Fruit fly (Drosophila melanogaster) whole organism, embryonic: ENCODE results near the gene CG7582.

ENCODE experiments used
- ATbp ChIP-seq: fragments of 200-800 bp; sonication (Bioruptor generic); optimal IDR thresholded peaks from 2 replicates; lab custom pipeline; 2017; ENCODE audit warnings: missing biosample characterization, mild to moderate bottlenecking, missing genetic modification characterization, missing genetic modification reagents
- CG10209 ChIP-seq: fragments of 200-800 bp; sonication (Bioruptor generic); optimal IDR thresholded peaks from 3 replicates; lab custom pipeline; 2017; ENCODE audit warnings: missing biosample characterization, mild to moderate bottlenecking, missing genetic modification characterization, missing genetic modification reagents
- CG10565 ChIP-seq: fragments of 200-800 bp; sonication (Bioruptor generic); optimal IDR thresholded peaks from 3 replicates; lab custom pipeline; 2016; ENCODE audit warnings: missing biosample characterization, mild to moderate bottlenecking, missing genetic modification characterization
- CG10959 ChIP-seq: fragments of 200-800 bp; sonication (Bioruptor generic); IDR thresholded peaks from 2 replicates; pipeline ENCODE4 v1.3.6; 2022; ENCODE audit warnings: missing biosample characterization, missing genetic modification characterization
- CG11504 ChIP-seq: fragments of 200-800 bp; sonication (Bioruptor generic); optimal IDR thresholded peaks from 3 replicates; lab custom pipeline; 2019; ENCODE audit warnings: missing biosample characterization, mild to moderate bottlenecking, missing genetic modification characterization, moderate library complexity
- CG12391 ChIP-seq: fragments of 200-800 bp; sonication (Bioruptor generic); optimal IDR thresholded peaks from 3 replicates; lab custom pipeline; 2018; ENCODE audit warnings: missing biosample characterization, mild to moderate bottlenecking, missing genetic modification characterization, moderate library complexity
- CG13123 ChIP-seq: fragments of 200-800 bp; sonication (Bioruptor generic); optimal IDR thresholded peaks from 2 replicates; lab custom pipeline; 2016; ENCODE audit warnings: missing biosample characterization, missing genetic modification characterization
- CG14965 ChIP-seq: fragments of 200-800 bp; sonication (Bioruptor generic); optimal IDR thresholded peaks from 2 replicates; lab custom pipeline; 2016; ENCODE audit warnings: missing biosample characterization, missing genetic modification characterization, borderline replicate concordance
- CG17385 ChIP-seq: fragments of 200-800 bp; sonication (Bioruptor generic); optimal IDR thresholded peaks from 3 replicates; lab custom pipeline; 2018; ENCODE audit warnings: missing biosample characterization, mild to moderate bottlenecking, missing genetic modification characterization
- CG18476 ChIP-seq: fragments of 200-800 bp; sonication (Bioruptor generic); optimal IDR thresholded peaks from 2 replicates; lab custom pipeline; 2016; ENCODE audit warnings: missing biosample characterization, mild to moderate bottlenecking, missing genetic modification characterization
- CG2875 ChIP-seq: fragments of 200-800 bp; sonication (Bioruptor generic); optimal IDR thresholded peaks from 2 replicates; lab custom pipeline; 2017; ENCODE audit warnings: missing biosample characterization, mild to moderate bottlenecking, missing genetic modification characterization, missing genetic modification reagents
- CG30431 ChIP-seq: fragments of 200-800 bp; sonication (Bioruptor generic); optimal IDR thresholded peaks from 2 replicates; lab custom pipeline; 2017; ENCODE audit warnings: missing biosample characterization, missing genetic modification characterization
- CG3163 ChIP-seq: fragments of 200-800 bp; sonication (Bioruptor generic); optimal IDR thresholded peaks from 3 replicates; lab custom pipeline; 2016; ENCODE audit warnings: missing biosample characterization, missing genetic modification characterization
- CG6272 ChIP-seq: fragments of 200-800 bp; sonication (Bioruptor generic); IDR thresholded peaks from 2 replicates; pipeline ENCODE4 v1.3.6; 2022; ENCODE audit warnings: missing biosample characterization, missing genetic modification characterization
- CG6689 ChIP-seq: fragments of 200-800 bp; sonication (Bioruptor generic); IDR thresholded peaks from 2 replicates; pipeline ENCODE4 v1.3.6; 2022; ENCODE audit warnings: missing biosample characterization, missing genetic modification characterization
- CG7928 ChIP-seq: fragments of 200-800 bp; sonication (Bioruptor generic); optimal IDR thresholded peaks from 2 replicates; lab custom pipeline; 2017; ENCODE audit warnings: missing biosample characterization, mild to moderate bottlenecking, missing genetic modification characterization
- Doc3 ChIP-seq: fragments of 200-800 bp; sonication (Bioruptor generic); IDR thresholded peaks from 3 replicates; pipeline ENCODE4 v1.3.6; 2022; ENCODE audit warnings: missing biosample characterization, missing genetic modification characterization; ENCODE audit not compliant: partially characterized antibody
- E2f2 ChIP-seq: fragments of 200-800 bp; sonication (Bioruptor generic); IDR thresholded peaks from 2 replicates; pipeline ENCODE4 v1.3.6; 2022; ENCODE audit warnings: missing biosample characterization, missing genetic modification characterization
- Ets65A ChIP-seq: fragments of 200-800 bp; sonication (Bioruptor generic); peaks from one replicate; lab custom pipeline; 2016; ENCODE audit warnings: missing biosample characterization, missing genetic modification characterization
- Hmr ChIP-seq: fragments of 200-800 bp; sonication (Bioruptor generic); optimal IDR thresholded peaks from 3 replicates; lab custom pipeline; 2017; ENCODE audit warnings: mild to moderate bottlenecking, missing biosample characterization, missing genetic modification reagents, missing genetic modification characterization
- Lpt ChIP-seq: fragments of >200 bp; optimal IDR thresholded peaks from 2 replicates; lab custom pipeline; 2018; ENCODE audit warnings: missing biosample characterization, missing genetic modification characterization
- Mrtf ChIP-seq: fragments of 200-800 bp; sonication (Bioruptor generic); IDR thresholded peaks from 3 replicates; pipeline ENCODE4 v1.3.6; 2022; ENCODE audit warnings: missing biosample characterization, missing genetic modification characterization
- Nf-YC ChIP-seq: fragments of 200-800 bp; optimal IDR thresholded peaks from 3 replicates; lab custom pipeline; 2019; ENCODE audit warnings: missing biosample characterization, mild to moderate bottlenecking, missing genetic modification characterization, moderate library complexity
- Oaz ChIP-seq: fragments of 200-800 bp; sonication (Bioruptor generic); IDR thresholded peaks from 2 replicates; pipeline ENCODE4 v1.3.6; 2022; ENCODE audit warnings: missing biosample characterization, missing genetic modification characterization
- PHDP ChIP-seq: fragments of 200-800 bp; sonication (Bioruptor generic); optimal IDR thresholded peaks from 3 replicates; lab custom pipeline; 2018; ENCODE audit warnings: missing biosample characterization, mild to moderate bottlenecking, missing genetic modification characterization, moderate library complexity
- Ptx1 ChIP-seq: fragments of 200-800 bp; sonication (Bioruptor generic); IDR thresholded peaks from 2 replicates; pipeline ENCODE4 v1.3.6; 2022; ENCODE audit warnings: missing biosample characterization, missing genetic modification characterization
- Rfx ChIP-seq: fragments of 200-800 bp; sonication (Bioruptor generic); IDR thresholded peaks from 2 replicates; pipeline ENCODE4 v1.3.6; 2022; ENCODE audit warnings: missing biosample characterization, missing genetic modification characterization
- Rx ChIP-seq: fragments of 200-800 bp; sonication (Bioruptor generic); IDR thresholded peaks from 2 replicates; pipeline ENCODE4 v1.3.6; 2022; ENCODE audit warnings: missing biosample characterization, missing genetic modification characterization
- Sry-δ ChIP-seq: fragments of 200-800 bp; sonication (Bioruptor generic); optimal IDR thresholded peaks from 2 replicates; lab custom pipeline; 2016; ENCODE audit warnings: missing biosample characterization, missing genetic modification characterization
- dpn ChIP-seq, 2 experiments: fragments of 200-800 bp; sonication (Bioruptor generic); optimal IDR thresholded peaks; 3 replicates each; lab custom pipeline; 2016; ENCODE audit warnings: missing biosample characterization in 2 of 2, missing genetic modification characterization in 2 of 2
- esg ChIP-seq: fragments of 200-800 bp; sonication (Bioruptor generic); conservative IDR thresholded peaks from 2 replicates; pipeline ENCODE4 v1.3.6; 2022; ENCODE audit warnings: missing biosample characterization, missing genetic modification characterization
- fd96Cb ChIP-seq: fragments of 200-800 bp; sonication (Bioruptor generic); optimal IDR thresholded peaks from 2 replicates; lab custom pipeline; 2018; ENCODE audit warnings: missing biosample characterization, mild to moderate bottlenecking, missing genetic modification characterization, moderate library complexity
- gfzf ChIP-seq: fragments of 200-800 bp; sonication (Bioruptor generic); optimal IDR thresholded peaks from 2 replicates; lab custom pipeline; 2016; ENCODE audit warnings: missing biosample characterization, mild to moderate bottlenecking, missing genetic modification characterization, moderate library complexity
- hkb ChIP-seq, 2 experiments: fragments of 200-800 bp in 1 of 2; fragments of >200 bp in 1 of 2; sonication (Bioruptor generic) in 1 of 2; IDR thresholded peaks in 1 of 2; optimal IDR thresholded peaks in 1 of 2; 2 replicates each; pipeline versions ENCODE4 v1.3.6 to Lab custom; 2017 to 2022; ENCODE audit warnings: missing biosample characterization in 1 of 2, missing genetic modification characterization in 1 of 2
- pfk ChIP-seq: fragments of 200-800 bp; sonication (Bioruptor generic); optimal IDR thresholded peaks from 2 replicates; lab custom pipeline; 2018; ENCODE audit warnings: missing biosample characterization, mild to moderate bottlenecking, missing genetic modification characterization, moderate library complexity
- pros ChIP-seq: fragments of 200-800 bp; sonication (Bioruptor generic); optimal IDR thresholded peaks from 3 replicates; lab custom pipeline; 2019; ENCODE audit warnings: missing biosample characterization, mild to moderate bottlenecking, missing genetic modification characterization, moderate library complexity
- pum ChIP-seq: fragments of 200-800 bp; sonication (Bioruptor generic); optimal IDR thresholded peaks from 2 replicates; lab custom pipeline; 2016; ENCODE audit warnings: missing biosample characterization, missing genetic modification characterization
- row ChIP-seq: fragments of 200-800 bp; sonication (Bioruptor generic); IDR thresholded peaks from 3 replicates; pipeline ENCODE4 v1.3.6; 2022; ENCODE audit warnings: missing biosample characterization, missing genetic modification characterization
- run ChIP-seq: fragments of 200-800 bp; sonication (Bioruptor generic); optimal IDR thresholded peaks from 3 replicates; lab custom pipeline; 2018; ENCODE audit warnings: missing biosample characterization, mild to moderate bottlenecking, missing genetic modification characterization
- sim ChIP-seq: fragments of 200-800 bp; sonication (Bioruptor generic); IDR thresholded peaks from 2 replicates; pipeline ENCODE4 v1.3.6; 2022; ENCODE audit warnings: missing biosample characterization, missing genetic modification characterization
- slp2 ChIP-seq: fragments of 200-800 bp; sonication (Bioruptor generic); optimal IDR thresholded peaks from 2 replicates; lab custom pipeline; 2016; ENCODE audit warnings: missing biosample characterization, missing genetic modification characterization
- stwl ChIP-seq: fragments of 200-800 bp; sonication (Bioruptor generic); optimal IDR thresholded peaks from 3 replicates; lab custom pipeline; 2018; ENCODE audit warnings: missing biosample characterization, mild to moderate bottlenecking, missing genetic modification characterization, moderate library complexity
- tap ChIP-seq: fragments of 200-800 bp; optimal IDR thresholded peaks from 3 replicates; lab custom pipeline; 2019; ENCODE audit warnings: missing biosample characterization, mild to moderate bottlenecking, missing genetic modification characterization, moderate library complexity
- tll ChIP-seq, 2 experiments: fragments of 200-800 bp in 1 of 2; fragments of >200 bp in 1 of 2; sonication (Bioruptor generic) in 1 of 2; optimal IDR thresholded peaks; 2 replicates each; lab custom pipeline; 2017 to 2019; ENCODE audit warnings: missing biosample characterization in 2 of 2, missing genetic modification characterization in 2 of 2, mild to moderate bottlenecking in 1 of 2, moderate library complexity in 1 of 2
- vnd ChIP-seq: fragments of 200-800 bp; sonication (Bioruptor generic); IDR thresholded peaks from 3 replicates; pipeline ENCODE4 v1.3.6; 2022; ENCODE audit warnings: missing biosample characterization, missing genetic modification characterization; ENCODE audit not compliant: partially characterized antibody
- zen ChIP-seq: fragments of 200-800 bp; sonication (Bioruptor generic); optimal IDR thresholded peaks from 3 replicates; lab custom pipeline; 2018; ENCODE audit warnings: missing biosample characterization, mild to moderate bottlenecking, missing genetic modification characterization, moderate library complexity
- zfh1 ChIP-seq: fragments of 200-800 bp; sonication (Bioruptor generic); IDR thresholded peaks from 3 replicates; pipeline ENCODE4 v1.3.6; 2022; ENCODE audit warnings: missing biosample characterization, missing genetic modification characterization

Gene CG7582

dm6 chr3R:29690960-29691527 is 9.0 kb upstream of the CG7582 start (continued):
- peak; percentile 95 for TF ChIP-seq Nf-YC (tag; lab: Kevin White, UChicago)
- TF ChIP-seq, all 482 proteins: peak for 21

- TF ChIP-seq CG17385 (GFP tag; lab: Kevin White, UChicago): no peak
- TF ChIP-seq Ptx1 (GFP tag; lab: Robert Waterston, UW): peak; percentile 29; the same call in 1 of the 2 replicates
- TF ChIP-seq esg (GFP tag; lab: Robert Waterston, UW): 0 out of 2 replicates have a peak, but pooled peaks have one; percentile 38
- TF ChIP-seq pros (GFP tag; lab: Kevin White, UChicago): no peak
- no peak for TF ChIP-seq zen (tag; lab: Kevin White, UChicago)
- TF ChIP-seq CG14965 (GFP tag; lab: Kevin White, UChicago): no peak
- TF ChIP-seq pum (GFP tag; lab: Kevin White, UChicago): no peak
- no peak for TF ChIP-seq Sry-δ (GFP tag; lab: Kevin White, UChicago)
- TF ChIP-seq ATbp (GFP tag; lab: Kevin White, UChicago): peak; percentile 33
- no peak for TF ChIP-seq Oaz
- TF ChIP-seq vnd (GFP tag; lab: Robert Waterston, UW): no peak
- TF ChIP-seq Hmr (GFP tag; lab: Kevin White, UChicago): peak; percentile 24
- TF ChIP-seq CG12391 (tag; lab: Kevin White, UChicago): peak; percentile 61
- no peak; the same call in 1 of the 2 replicates for TF ChIP-seq Rfx (GFP tag; lab: Robert Waterston, UW)
- TF ChIP-seq CG7928 (GFP tag; lab: Kevin White, UChicago): no peak
- peak; percentile 8 for TF ChIP-seq CG30431 (GFP tag; lab: Kevin White, UChicago)
- TF ChIP-seq CG10565 (GFP tag; lab: Kevin White, UChicago): no peak
- TF ChIP-seq run (tag; lab: Kevin White, UChicago): no peak
- no peak for TF ChIP-seq E2f2 (GFP tag; lab: Robert Waterston, UW)
- no peak for TF ChIP-seq Lpt (GFP tag; lab: Kevin White, UChicago)
- TF ChIP-seq tll (GFP tag; optimal IDR thresholded peaks at IDR 0.05; lab: Kevin White, UChicago): no peak
- peak in 1 of 2 experiments; percentile 21 for TF ChIP-seq dpn (GFP tag; optimal IDR thresholded peaks at IDR 0.05; lab: Kevin White, UChicago)
- TF ChIP-seq CG6689 (GFP tag; lab: Robert Waterston, UW): peak; percentile 29; the same call in 1 of the 2 replicates
- TF ChIP-seq row: peak; percentile 68
- no peak for TF ChIP-seq stwl
- TF ChIP-seq CG18476 (GFP tag; lab: Kevin White, UChicago): peak; percentile 2
- peak; percentile 59 for TF ChIP-seq fd96Cb (tag; lab: Kevin White, UChicago)
- TF ChIP-seq CG13123: no peak
- TF ChIP-seq PHDP (tag; lab: Kevin White, UChicago): peak; percentile 64
- peak; percentile 5 for TF ChIP-seq CG2875
- no peak for TF ChIP-seq CG6272
- peak; percentile 71 for TF ChIP-seq CG11504 (tag; lab: Kevin White, UChicago)
- TF ChIP-seq pfk: no peak
- TF ChIP-seq Mrtf (GFP tag; lab: Robert Waterston, UW): no peak
- TF ChIP-seq slp2 (GFP tag; lab: Kevin White, UChicago): peak; percentile 11
- TF ChIP-seq hkb (optimal IDR thresholded peaks at IDR 0.05; lab: Kevin White, UChicago): no peak
- peak; percentile 61 for TF ChIP-seq hkb (GFP tag; IDR thresholded peaks at IDR 0.05; lab: Robert Waterston, UW)
- TF ChIP-seq zfh1: peak; percentile 33; the same call in 1 of the 3 replicates
- no peak for TF ChIP-seq Doc3 (GFP tag; lab: Robert Waterston, UW)
- no peak for TF ChIP-seq CG3163 (GFP tag; lab: Kevin White, UChicago)
- TF ChIP-seq CG10959 (GFP tag; lab: Robert Waterston, UW): 0 out of 2 replicates have a peak, but pooled peaks have one; percentile 16
- TF ChIP-seq gfzf (GFP tag; lab: Kevin White, UChicago): no peak
- 0 out of 2 replicates have a peak, but pooled peaks have one; percentile 44 for TF ChIP-seq sim (GFP tag; lab: Robert Waterston, UW)
- peak; percentile 52 for TF ChIP-seq CG10209 (GFP tag; lab: Kevin White, UChicago)
- TF ChIP-seq Ets65A (GFP tag; lab: Kevin White, UChicago): no peak
- TF ChIP-seq Rx (GFP tag; lab: Robert Waterston, UW): no peak
- TF ChIP-seq tap (tag; lab: Kevin White, UChicago): peak; percentile 32
Observed at dm6 chr3R:29690539-29690852, 8.4 kb upstream of the CG7582 start.
